In the genomic region with DNA sequence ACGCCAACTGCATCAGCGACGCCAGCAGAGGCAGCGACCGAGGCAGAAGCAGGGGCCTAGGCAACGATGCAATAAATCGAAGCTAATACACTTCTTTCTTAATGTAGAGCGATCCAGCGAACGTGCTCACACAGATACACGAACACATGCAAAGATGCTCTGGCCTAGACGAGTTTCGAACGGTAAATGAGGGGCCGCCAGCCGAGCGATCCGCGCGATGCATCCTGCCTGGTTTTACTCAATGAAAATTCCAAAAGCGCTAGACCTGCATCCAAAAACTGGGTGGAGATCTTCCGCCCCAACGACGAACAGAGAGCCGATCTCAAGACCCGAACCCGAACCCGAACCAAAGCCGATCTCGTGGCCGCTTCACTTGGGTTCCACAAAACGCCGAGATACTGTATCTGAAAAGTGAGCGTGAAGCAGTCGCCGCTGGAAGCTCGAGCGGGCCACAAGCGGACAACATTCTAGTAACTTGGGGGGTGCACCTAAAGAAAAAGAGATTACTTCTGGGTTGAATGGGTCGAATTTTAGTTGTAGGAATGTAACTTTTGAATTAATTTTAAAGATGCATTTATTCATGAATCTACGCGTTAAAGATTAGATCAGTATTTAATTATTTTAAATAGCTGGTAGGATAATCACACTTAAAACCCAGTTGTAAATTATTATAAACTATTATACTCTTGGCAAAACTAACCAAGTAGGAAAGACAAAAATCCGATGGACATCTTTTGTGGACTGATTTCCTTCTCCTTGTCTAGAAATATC, we compare ENCODE assay signal across 1 fruit fly cellular context.
TF ChIP-seq lines count a peak whose summit lies in the region.

No protein-coding gene starts in this region.

TF ChIP-seq in whole organism, embryonic, 481 proteins besides CTCF, POLR2A, EP300 and RAD21 (continued from another document):
- TF ChIP-seq gcm (GFP tag; optimal IDR thresholded peaks at IDR 0.05; lab: Kevin White, UChicago) (peak; percentile 17), Vsx1 (GFP tag; optimal IDR thresholded peaks at IDR 0.05; lab: Kevin White, UChicago) (peak; percentile 14), CG12942 (GFP tag; optimal IDR thresholded peaks at IDR 0.05; lab: Kevin White, UChicago) (no peak), Nf-YC (tag; optimal IDR thresholded peaks at IDR 0.05; lab: Kevin White, UChicago) (peak; percentile 57)
